Fruit fly (Drosophila melanogaster): ENCODE results near the gene CG14024.

DNA sequence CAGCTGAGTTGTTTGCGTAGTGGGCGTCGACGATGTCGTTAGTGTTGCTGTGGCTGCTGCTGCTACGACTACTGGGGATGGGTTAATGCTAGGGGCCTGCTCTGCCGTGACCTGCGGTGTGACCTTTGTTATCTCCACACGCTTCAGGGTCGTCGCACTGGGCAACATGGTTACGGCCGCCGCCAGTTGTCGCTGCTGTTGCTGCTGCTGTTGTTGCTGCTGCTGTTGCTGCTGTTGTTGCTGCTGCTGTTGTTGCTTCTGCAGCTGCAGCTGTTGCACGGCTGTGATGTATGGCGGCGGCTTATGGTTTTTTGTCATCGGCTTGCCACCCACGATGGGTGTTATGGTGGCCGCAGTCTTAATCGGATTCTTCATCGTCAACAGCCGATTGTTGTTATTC lies 5.4 kb upstream of the CG14024 start:
- no peak for TF ChIP-seq CTCF (optimal IDR thresholded peaks at IDR 0.05)
- no peak for TF ChIP-seq CG8478 (optimal IDR thresholded peaks at IDR 0.05)
